Worm (Caenorhabditis elegans) whole organism, L4/young adult: ENCODE measurements around the gene cap-1.

Experiments used
- dao-5 ChIP-seq: sonication (generic microtip); optimal IDR thresholded peaks from 2 replicates; lab custom pipeline; 2016; ENCODE audit warnings: missing genotype, missing genetic modification characterization, moderate library complexity, missing compliant biosample characterization
- him-1 ChIP-seq: sonication (generic microtip); optimal IDR thresholded peaks from 2 replicates; lab custom pipeline; 2016; ENCODE audit warnings: missing genotype, missing genetic modification reagents, missing genetic modification characterization, missing compliant biosample characterization

ce11 chrIV:7212769-7213168, 17.3 kb downstream of the cap-1 start:
- TF ChIP-seq dao-5 (tag; lab: Kevin White, UChicago) (no peak), him-1 (tag; lab: Kevin White, UChicago) (no peak)
